Worm (Caenorhabditis elegans) whole organism, L1 larva: Measurements from ENCODE around the gene der-2.

Source experiments
- C04F5.9 ChIP-seq: sonication (generic microtip); optimal IDR thresholded peaks from 2 replicates; lab custom pipeline; 2016; ENCODE audit warnings: missing genetic modification characterization, missing compliant biosample characterization
- C34B4.2 ChIP-seq: sonication (generic microtip); optimal IDR thresholded peaks from 2 replicates; lab custom pipeline; 2017; ENCODE audit warnings: mild to moderate bottlenecking, missing genetic modification characterization, missing compliant biosample characterization
- F16B12.6 ChIP-seq: fragments of 150-350 bp; optimal IDR thresholded peaks from 2 replicates; lab custom pipeline; 2014; ENCODE audit warnings: missing biosample characterization, missing genetic modification characterization
- Y116A8C.19 ChIP-seq: sonication (generic microtip); optimal IDR thresholded peaks from 2 replicates; lab custom pipeline; 2016; ENCODE audit warnings: missing compliant biosample characterization, missing genetic modification characterization, borderline replicate concordance
- alr-1 ChIP-seq: fragments of 200-800 bp; sonication (Bioruptor generic); optimal IDR thresholded peaks from 2 replicates; lab custom pipeline; 2018; ENCODE audit warnings: borderline replicate concordance, mild to moderate bottlenecking, missing genetic modification characterization, missing compliant biosample characterization
- ceh-63 ChIP-seq: fragments of 200-800 bp; sonication (Bioruptor generic); optimal IDR thresholded peaks from 2 replicates; lab custom pipeline; 2018; ENCODE audit warnings: mild to moderate bottlenecking, missing genetic modification characterization, missing compliant biosample characterization
- ceh-82 ChIP-seq, 3 experiments: fragments of 150-350 bp in 1 of 3; sonication (generic microtip) in 2 of 3; optimal IDR thresholded peaks; 2 replicates each; lab custom pipeline; 2014 to 2017; ENCODE audit warnings: missing biosample characterization in 3 of 3, missing genetic modification characterization in 3 of 3
- ceh-88 ChIP-seq: fragments of 200-800 bp; sonication (Bioruptor generic); IDR thresholded peaks from 2 replicates; pipeline ENCODE4 v1.3.6; 2022; ENCODE audit warnings: missing genetic modification characterization, missing compliant biosample characterization
- dsc-1 ChIP-seq: sonication (generic microtip); optimal IDR thresholded peaks from 2 replicates; lab custom pipeline; 2016; ENCODE audit warnings: mild to moderate bottlenecking, missing genetic modification characterization, missing compliant biosample characterization
- efl-1 ChIP-seq, 4 experiments: fragments of 150-350 bp; optimal IDR thresholded peaks in 3 of 4; peaks in 1 of 4; 1 replicate in 1 of 4; 2 replicates in 3 of 4; lab custom pipeline; 2014; ENCODE audit warnings: missing biosample characterization in 2 of 4, missing genetic modification characterization in 2 of 4, missing genetic modification reagents in 2 of 4
- efl-3 ChIP-seq: fragments of 200-800 bp; sonication (Bioruptor generic); optimal IDR thresholded peaks from 2 replicates; lab custom pipeline; 2018; ENCODE audit warnings: mild to moderate bottlenecking, missing genetic modification characterization, missing compliant biosample characterization
- elt-2 ChIP-seq: sonication (generic microtip); optimal IDR thresholded peaks from 2 replicates; lab custom pipeline; 2016; ENCODE audit warnings: missing genetic modification characterization, mild to moderate bottlenecking, inconsistent platforms, missing compliant biosample characterization, missing genetic modification reagents
- ets-5 ChIP-seq: fragments of 200-800 bp; sonication (Bioruptor generic); IDR thresholded peaks from 2 replicates; pipeline ENCODE4 v1.3.6; 2022; ENCODE audit warnings: missing genetic modification characterization, missing compliant biosample characterization
- fkh-4 ChIP-seq: sonication (generic microtip); optimal IDR thresholded peaks from 2 replicates; lab custom pipeline; 2016; ENCODE audit warnings: missing compliant biosample characterization, missing genetic modification characterization, borderline replicate concordance
- grh-1 ChIP-seq: fragments of 200-800 bp; sonication (Bioruptor generic); IDR thresholded peaks from 2 replicates; pipeline ENCODE4 v1.3.6; 2022; ENCODE audit warnings: missing genetic modification reagents, missing genetic modification characterization, missing compliant biosample characterization
- hlh-4 ChIP-seq: sonication (generic microtip); optimal IDR thresholded peaks from 2 replicates; lab custom pipeline; 2016; ENCODE audit warnings: mild to moderate bottlenecking, missing genetic modification characterization, missing compliant biosample characterization
- isw-1 ChIP-seq: fragments of 200-800 bp; sonication (Bioruptor generic); IDR thresholded peaks from 2 replicates; pipeline ENCODE4 v1.3.6; 2022; ENCODE audit warnings: missing genetic modification characterization, missing compliant biosample characterization
- lin-39 ChIP-seq: fragments of 150-350 bp; optimal IDR thresholded peaks from 2 replicates; lab custom pipeline; 2014; ENCODE audit warnings: missing biosample characterization, missing genetic modification reagents, missing genetic modification characterization
- lir-3 ChIP-seq: sonication (generic microtip); optimal IDR thresholded peaks from 2 replicates; lab custom pipeline; 2016; ENCODE audit warnings: mild to moderate bottlenecking, missing genetic modification characterization, moderate library complexity, missing compliant biosample characterization; ENCODE audit not compliant: poor library complexity
- lsy-2 ChIP-seq, 2 experiments: fragments of 150-350 bp; optimal IDR thresholded peaks; 2 replicates each; lab custom pipeline; 2014; ENCODE audit warnings: missing biosample characterization in 2 of 2, missing genetic modification characterization in 2 of 2
- mdl-1 ChIP-seq, 2 experiments: fragments of 150-350 bp; optimal IDR thresholded peaks; 2 replicates each; lab custom pipeline; 2014 to 2017; ENCODE audit warnings: missing biosample characterization in 2 of 2, missing genetic modification characterization in 2 of 2, inconsistent platforms in 1 of 2
- nhr-12 ChIP-seq: sonication (generic microtip); optimal IDR thresholded peaks from 2 replicates; lab custom pipeline; 2017; ENCODE audit warnings: missing biosample characterization, missing genetic modification characterization
- nhr-19 ChIP-seq: fragments of 200-800 bp; sonication (Bioruptor generic); conservative IDR thresholded peaks from 2 replicates; pipeline ENCODE4 v1.3.6; 2022; ENCODE audit warnings: missing genetic modification characterization, missing compliant biosample characterization
- nhr-20 ChIP-seq: sonication (generic microtip); optimal IDR thresholded peaks from 2 replicates; lab custom pipeline; 2016; ENCODE audit warnings: mild to moderate bottlenecking, missing genetic modification characterization, missing compliant biosample characterization
- nhr-237 ChIP-seq: fragments of 150-350 bp; optimal IDR thresholded peaks from 2 replicates; lab custom pipeline; 2014; ENCODE audit warnings: missing biosample characterization, missing genetic modification characterization
- nhr-28 ChIP-seq: fragments of 150-350 bp; optimal IDR thresholded peaks from 2 replicates; lab custom pipeline; 2014; ENCODE audit warnings: missing biosample characterization, missing genetic modification characterization
- nhr-47 ChIP-seq: sonication (generic microtip); optimal IDR thresholded peaks from 2 replicates; lab custom pipeline; 2016; ENCODE audit warnings: mild to moderate bottlenecking, missing genetic modification characterization, moderate library complexity, missing compliant biosample characterization
- nhr-71 ChIP-seq: sonication (generic microtip); optimal IDR thresholded peaks from 2 replicates; lab custom pipeline; 2016; ENCODE audit warnings: mild to moderate bottlenecking, missing genetic modification characterization, moderate library complexity, missing compliant biosample characterization
- nhr-77 ChIP-seq: fragments of 150-350 bp; optimal IDR thresholded peaks from 2 replicates; lab custom pipeline; 2014; ENCODE audit warnings: missing biosample characterization, missing genetic modification characterization
- nhr-84 ChIP-seq: sonication (generic microtip); optimal IDR thresholded peaks from 2 replicates; lab custom pipeline; 2017; ENCODE audit warnings: missing biosample characterization, missing genetic modification characterization
- nhr-85 ChIP-seq: sonication (generic microtip); peaks from one replicate; lab custom pipeline; 2016; ENCODE audit warnings: missing genetic modification characterization, inconsistent platforms, missing compliant biosample characterization
- nhr-90 ChIP-seq: sonication (generic microtip); optimal IDR thresholded peaks from 2 replicates; lab custom pipeline; 2016; ENCODE audit warnings: mild to moderate bottlenecking, missing genetic modification characterization, missing compliant biosample characterization; ENCODE audit not compliant: poor library complexity
- pag-3 ChIP-seq: sonication (generic microtip); optimal IDR thresholded peaks from 2 replicates; lab custom pipeline; 2017; ENCODE audit warnings: missing genetic modification characterization, mild to moderate bottlenecking, missing compliant biosample characterization, antibody characterized with exemption, borderline replicate concordance; ENCODE audit not compliant: insufficient read depth
- pax-3 ChIP-seq: fragments of 200-800 bp; sonication (Bioruptor generic); optimal IDR thresholded peaks from 2 replicates; lab custom pipeline; 2018; ENCODE audit warnings: mild to moderate bottlenecking, missing genetic modification characterization, moderate library complexity, missing compliant biosample characterization
- pqm-1 ChIP-seq: sonication (generic microtip); optimal IDR thresholded peaks from 3 replicates; lab custom pipeline; 2017; ENCODE audit warnings: missing biosample characterization, missing genetic modification characterization
- rnt-1 ChIP-seq: sonication (generic microtip); optimal IDR thresholded peaks from 2 replicates; lab custom pipeline; 2016; ENCODE audit warnings: mild to moderate bottlenecking, missing genetic modification characterization, moderate library complexity, missing compliant biosample characterization
- skn-1 ChIP-seq: fragments of 150-350 bp; optimal IDR thresholded peaks from 2 replicates; lab custom pipeline; 2014; ENCODE audit warnings: missing biosample characterization, missing genetic modification characterization
- snpc-4 ChIP-seq: fragments of 150-350 bp; optimal IDR thresholded peaks from 2 replicates; lab custom pipeline; 2014; ENCODE audit warnings: missing biosample characterization, missing genetic modification characterization
- snu-23 ChIP-seq: sonication (generic microtip); optimal IDR thresholded peaks from 2 replicates; lab custom pipeline; 2016; ENCODE audit warnings: missing genetic modification characterization, missing compliant biosample characterization
- sptf-1 ChIP-seq: fragments of 150-350 bp; optimal IDR thresholded peaks from 2 replicates; lab custom pipeline; 2014; ENCODE audit warnings: missing biosample characterization, missing genetic modification characterization
- sup-37 ChIP-seq: fragments of 200-800 bp; sonication (Bioruptor generic); optimal IDR thresholded peaks from 2 replicates; lab custom pipeline; 2018; ENCODE audit warnings: mild to moderate bottlenecking, missing genetic modification characterization, missing compliant biosample characterization
- tbx-2 ChIP-seq: sonication (generic microtip); optimal IDR thresholded peaks from 2 replicates; lab custom pipeline; 2016; ENCODE audit warnings: missing genetic modification characterization, missing compliant biosample characterization
- tlp-1 ChIP-seq: fragments of 150-350 bp; optimal IDR thresholded peaks from 2 replicates; lab custom pipeline; 2014; ENCODE audit warnings: missing biosample characterization, missing genetic modification characterization
- unc-62 ChIP-seq: fragments of 150-350 bp; optimal IDR thresholded peaks from 2 replicates; lab custom pipeline; 2014; ENCODE audit warnings: missing biosample characterization, missing genetic modification reagents, missing genetic modification characterization
- unc-86 ChIP-seq: sonication (generic microtip); optimal IDR thresholded peaks from 2 replicates; lab custom pipeline; 2016; ENCODE audit warnings: missing genetic modification characterization, missing compliant biosample characterization
- vab-15 ChIP-seq: sonication (generic microtip); optimal IDR thresholded peaks from 2 replicates; lab custom pipeline; 2017; ENCODE audit warnings: missing genotype, mild to moderate bottlenecking, missing genetic modification characterization, missing compliant biosample characterization
- xbp-1 ChIP-seq: sonication (generic microtip); optimal IDR thresholded peaks from 2 replicates; lab custom pipeline; 2016; ENCODE audit warnings: missing genetic modification characterization, missing compliant biosample characterization
- zag-1 ChIP-seq: fragments of 150-350 bp; optimal IDR thresholded peaks from 2 replicates; lab custom pipeline; 2014; ENCODE audit warnings: missing biosample characterization, missing genetic modification characterization
- ztf-11 ChIP-seq, 2 experiments: sonication (generic microtip); optimal IDR thresholded peaks; 2 replicates each; lab custom pipeline; 2016 to 2017; ENCODE audit warnings: missing genetic modification characterization in 2 of 2, missing biosample characterization in 1 of 2, missing compliant biosample characterization in 1 of 2

Gene der-2

ce11 chrIII:7209721-7210120 lies 13.2 kb downstream of the der-2 start, which contains the start of gene R151.2:
R151.2 (plus strand) TSS chrIII:7209967.
- TF ChIP-seq lsy-2 (tag; optimal IDR thresholded peaks at IDR 0.05; lab: Kevin White, UChicago): peak in 1 of 2 experiments; percentile 50
- TF ChIP-seq fkh-4: no peak
- TF ChIP-seq efl-1 (optimal IDR thresholded peaks at IDR 0.05; lab: Kevin White, UChicago): no peak
- peak in 1 of 2 experiments; percentile 91 for TF ChIP-seq efl-1 (GFP tag; optimal IDR thresholded peaks at IDR 0.05 in 1 of 2; lab: Kevin White, UChicago)
- TF ChIP-seq, all 84 proteins: peak for 2

ce11 chrIII:7207903-7208497 lies 14.9 kb downstream of the der-2 start, which contains the start of gene rpl-6:
rpl-6 (plus strand) TSS chrIII:7208447.
- TF ChIP-seq snu-23 (GFP tag; lab: Kevin White, UChicago): peak; percentile 92
- TF ChIP-seq tbx-2: peak; percentile 86
- TF ChIP-seq sup-37 (GFP tag; lab: Kevin White, UChicago): no peak
- no peak for TF ChIP-seq sptf-1 (tag; lab: Kevin White, UChicago)
- peak; percentile 79 for TF ChIP-seq unc-86
- no peak for TF ChIP-seq Y116A8C.19 (tag; lab: Kevin White, UChicago)
- peak; percentile 62 for TF ChIP-seq nhr-237 (tag; lab: Kevin White, UChicago)
- no peak for TF ChIP-seq nhr-12 (tag; lab: Kevin White, UChicago)
- peak in 1 of 2 experiments; percentile 77 for TF ChIP-seq mdl-1 (tag; optimal IDR thresholded peaks at IDR 0.05; lab: Kevin White, UChicago)
- TF ChIP-seq unc-62 (GFP tag; lab: Kevin White, UChicago): no peak
- peak; percentile 85 for TF ChIP-seq nhr-20 (tag; lab: Kevin White, UChicago)
- TF ChIP-seq C04F5.9 (tag; lab: Kevin White, UChicago): peak; percentile 77
- TF ChIP-seq elt-2 (tag; lab: Kevin White, UChicago): peak; percentile 57
- peak; percentile 83 for TF ChIP-seq skn-1 (tag; lab: Kevin White, UChicago)
- peak; percentile 76 for TF ChIP-seq lir-3
- no peak for TF ChIP-seq vab-15 (tag; lab: Kevin White, UChicago)
- peak; percentile 62 for TF ChIP-seq pax-3 (tag; lab: Kevin White, UChicago)
- peak; percentile 95 for TF ChIP-seq nhr-85 (tag; lab: Kevin White, UChicago)
- no peak for TF ChIP-seq efl-3 (GFP tag; lab: Kevin White, UChicago)
- peak; percentile 91 for TF ChIP-seq nhr-19
- TF ChIP-seq snpc-4 (tag; lab: Kevin White, UChicago): peak; percentile 57
- no peak for TF ChIP-seq ceh-63 (GFP tag; lab: Kevin White, UChicago)
- TF ChIP-seq hlh-4: no peak
- TF ChIP-seq zag-1 (tag; lab: Kevin White, UChicago): no peak
- TF ChIP-seq isw-1 (GFP tag; lab: Robert Waterston, UW): peak; percentile 90
- TF ChIP-seq ets-5 (GFP tag; lab: Robert Waterston, UW): no peak
- TF ChIP-seq nhr-28 (tag; lab: Kevin White, UChicago): no peak
- no peak for TF ChIP-seq C34B4.2 (tag; lab: Kevin White, UChicago)
- peak; percentile 91 for TF ChIP-seq xbp-1 (tag; lab: Kevin White, UChicago)
- no peak for TF ChIP-seq tlp-1 (tag; lab: Kevin White, UChicago)
- TF ChIP-seq pqm-1 (tag; lab: Kevin White, UChicago): no peak
- no peak for TF ChIP-seq nhr-84 (tag; lab: Kevin White, UChicago)
- TF ChIP-seq ceh-88 (GFP tag; lab: Robert Waterston, UW): peak; percentile 68
- peak; percentile 81 to 90 (median 86) for TF ChIP-seq ceh-82 (tag; optimal IDR thresholded peaks at IDR 0.05; lab: Kevin White, UChicago)
- peak in 1 of 2 experiments; percentile 66 for TF ChIP-seq ztf-11 (tag; optimal IDR thresholded peaks at IDR 0.05; lab: Kevin White, UChicago)
- TF ChIP-seq nhr-71: peak; percentile 93
- peak; percentile 91 for TF ChIP-seq rnt-1 (tag; lab: Kevin White, UChicago)
- peak; percentile 73 for TF ChIP-seq lin-39
- peak; percentile 87 for TF ChIP-seq nhr-90
- TF ChIP-seq efl-1 (optimal IDR thresholded peaks at IDR 0.05; lab: Kevin White, UChicago): peak; percentile 91 to 94
- TF ChIP-seq efl-1 (GFP tag; optimal IDR thresholded peaks at IDR 0.05 in 1 of 2; lab: Kevin White, UChicago): peak; percentile 81 to 98
- TF ChIP-seq pag-3 (tag; lab: Kevin White, UChicago): no peak
- peak; percentile 81 for TF ChIP-seq dsc-1 (tag; lab: Kevin White, UChicago)
- peak; percentile 80 for TF ChIP-seq grh-1 (GFP tag; lab: Robert Waterston, UW)
- TF ChIP-seq alr-1 (tag; lab: Kevin White, UChicago): no peak
- peak; percentile 46 for TF ChIP-seq F16B12.6 (tag; lab: Kevin White, UChicago)
- peak; percentile 90 for TF ChIP-seq nhr-47 (tag; lab: Kevin White, UChicago)
- peak; percentile 83 for TF ChIP-seq nhr-77
